Worm (Caenorhabditis elegans): ENCODE measurements around the gene T16A1.10.

Gene T16A1.10

DNA sequence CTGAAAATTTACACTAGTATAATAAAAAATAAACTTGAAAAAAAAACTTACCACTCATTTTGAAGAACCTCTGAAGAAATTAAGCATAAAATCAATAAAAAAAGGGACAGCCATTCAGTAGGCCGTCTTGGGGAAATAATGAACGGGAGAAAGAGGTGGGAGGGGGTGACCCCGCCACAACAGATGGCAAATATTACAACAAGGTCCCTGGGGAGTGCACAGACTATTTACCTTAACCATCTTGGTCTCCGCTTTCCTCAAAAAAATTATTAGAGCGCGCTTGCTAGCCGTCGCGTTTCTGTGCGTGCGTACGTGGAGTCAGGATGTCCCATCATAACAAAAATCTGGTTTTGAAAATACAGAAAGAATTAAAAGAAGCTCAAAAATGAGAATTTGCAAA lies at the start of gene T16A1.10:
Gene T16A1.10 (minus strand): TSS at position 123 of the 400 bp plus-strand sequence.
- TF ChIP-seq flt-1 (GFP tag; IDR thresholded peaks at IDR 0.05) (peak; percentile 50; the same call in 1 of the 2 replicates), T22C8.4 (GFP tag; IDR thresholded peaks at IDR 0.05) (no peak), ztf-23 (GFP tag; IDR thresholded peaks at IDR 0.05) (no peak), klf-2 (GFP tag; conservative IDR thresholded peaks at IDR 0.05) (no peak)

DNA sequence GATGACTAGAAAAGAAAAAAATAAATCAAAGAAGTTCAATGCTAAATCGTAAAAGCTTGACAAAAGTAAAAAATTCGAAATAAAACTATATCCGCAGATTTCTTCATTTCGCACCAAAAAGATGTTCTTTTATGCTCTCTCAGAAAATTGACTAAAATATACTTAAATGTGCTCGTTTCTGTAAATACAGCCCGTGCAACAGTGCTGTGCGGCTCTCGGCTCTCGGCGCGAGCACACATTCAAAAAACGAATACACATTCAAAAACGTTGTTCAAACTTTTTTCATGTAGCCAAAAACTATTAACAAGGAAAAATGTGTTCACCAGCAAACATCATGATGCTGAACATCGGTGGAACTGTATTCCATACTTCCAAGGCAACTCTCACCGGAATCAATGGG lies 48.9 kb upstream of the T16A1.10 start, which contains the start of gene C40A11.3:
Gene C40A11.3 (plus strand): TSS at position 301 of the 400 bp plus-strand sequence.
- no peak for TF ChIP-seq ref-1 (GFP tag; conservative IDR thresholded peaks at IDR 0.05)
- TF ChIP-seq med-1 (GFP tag; optimal IDR thresholded peaks at IDR 0.05; ENCODE audit: insufficient read depth): no peak
- TF ChIP-seq tab-1 (GFP tag; IDR thresholded peaks at IDR 0.05): no peak
- TF ChIP-seq klf-2 (GFP tag; conservative IDR thresholded peaks at IDR 0.05): no peak

DNA sequence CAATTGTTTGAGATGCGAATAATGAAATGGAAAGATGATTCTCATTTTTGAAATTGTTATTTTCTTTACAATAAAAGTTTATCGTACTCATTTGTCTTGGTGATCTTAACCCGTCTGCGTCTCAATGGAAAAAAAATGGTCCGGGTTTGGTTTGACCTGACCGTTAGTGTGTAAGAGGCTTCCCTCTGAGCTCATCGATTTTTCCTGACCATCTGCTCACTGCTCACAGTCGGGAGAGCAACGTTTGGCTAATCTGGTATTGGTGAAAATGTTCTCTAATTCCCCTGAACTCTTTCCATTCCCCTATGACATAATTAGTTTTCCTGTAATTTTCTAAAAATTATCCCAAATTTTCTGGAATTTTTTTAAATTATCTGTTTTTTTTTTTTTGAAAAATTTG lies 47.0 kb upstream of the T16A1.10 start:
- no peak for TF ChIP-seq cog-1 (tag; optimal IDR thresholded peaks at IDR 0.05)
- no peak for TF ChIP-seq med-1 (GFP tag; optimal IDR thresholded peaks at IDR 0.05; ENCODE audit: insufficient read depth)
- TF ChIP-seq ztf-29 (GFP tag; IDR thresholded peaks at IDR 0.05): no peak

DNA sequence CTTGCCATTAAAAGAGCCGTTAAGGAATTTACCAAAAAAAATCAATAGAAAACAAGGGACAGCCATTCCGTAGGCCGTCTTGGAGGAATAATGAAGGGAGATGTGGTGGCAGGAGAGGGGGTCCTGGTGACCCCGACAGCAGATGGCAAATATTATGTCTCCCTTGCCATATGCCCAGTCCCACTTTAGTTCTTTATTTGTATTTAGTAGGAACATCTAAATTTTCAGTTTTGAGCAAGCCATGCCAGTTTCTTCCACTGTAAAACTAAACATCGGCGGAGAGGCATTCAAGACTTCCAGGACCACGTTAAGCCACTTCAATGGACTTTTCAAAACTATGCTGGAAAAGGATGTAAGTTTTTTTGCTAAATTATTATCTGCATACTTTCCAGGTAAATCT lies 45.3 kb upstream of the T16A1.10 start, which contains the start of gene C40A11.4:
Gene C40A11.4 (plus strand): TSS at position 188 of the 400 bp plus-strand sequence.
- TF ChIP-seq tab-1 (GFP tag; IDR thresholded peaks at IDR 0.05) (no peak), klf-2 (GFP tag; conservative IDR thresholded peaks at IDR 0.05) (no peak), cog-1 (tag; optimal IDR thresholded peaks at IDR 0.05) (no peak), T22C8.4 (GFP tag; IDR thresholded peaks at IDR 0.05) (peak; percentile 32; the same call in 1 of the 2 replicates), ref-1 (GFP tag; conservative IDR thresholded peaks at IDR 0.05) (no peak), ztf-23 (GFP tag; IDR thresholded peaks at IDR 0.05) (no peak)

DNA sequence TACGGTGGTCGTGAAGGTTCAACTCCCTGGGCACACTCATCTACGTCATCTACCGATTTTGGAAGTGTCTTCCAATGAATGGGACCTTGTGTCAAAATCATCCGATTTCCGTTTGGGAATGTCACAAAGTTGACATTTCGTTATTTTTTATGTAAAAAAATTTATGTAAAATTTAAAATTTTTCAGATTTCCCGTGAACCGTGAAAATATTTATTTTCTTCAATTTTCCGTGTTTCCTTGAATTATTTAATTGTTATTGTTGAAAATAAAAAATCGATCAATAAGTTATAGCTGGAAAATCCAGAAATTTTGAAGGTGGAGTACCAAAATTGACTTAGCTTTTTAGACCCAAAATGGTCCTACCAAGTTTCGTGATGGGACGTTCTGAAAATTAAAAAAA lies 43.7 kb upstream of the T16A1.10 start, which contains the start of gene hpo-7:
Gene hpo-7 (minus strand): TSS at position 101 of the 400 bp plus-strand sequence.
- TF ChIP-seq med-1 (GFP tag; optimal IDR thresholded peaks at IDR 0.05; ENCODE audit: insufficient read depth): no peak
- TF ChIP-seq cog-1 (tag; optimal IDR thresholded peaks at IDR 0.05): no peak
- TF ChIP-seq ref-1 (GFP tag; conservative IDR thresholded peaks at IDR 0.05): no peak

DNA sequence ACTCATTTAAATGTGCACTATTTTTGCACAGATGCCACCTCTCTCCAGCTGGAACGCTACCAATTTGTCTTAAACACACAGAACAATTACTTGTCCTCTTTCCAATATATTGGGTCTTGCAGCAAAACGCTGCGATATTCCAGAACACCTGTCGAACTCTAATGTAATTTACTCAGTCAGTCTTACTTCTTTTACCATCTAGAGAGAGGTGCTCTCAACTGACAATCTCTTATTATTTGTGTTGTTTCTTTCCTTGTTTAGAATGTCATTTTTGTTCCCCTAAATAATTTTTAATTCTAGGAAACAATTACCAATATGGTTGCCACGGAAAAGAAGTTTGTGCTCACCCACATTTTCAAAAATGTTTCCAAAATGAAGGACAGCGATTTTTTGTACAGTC lies 38.9 kb upstream of the T16A1.10 start, which contains the start of gene sdz-28:
Gene sdz-28 (plus strand): TSS at position 301 of the 400 bp plus-strand sequence.
- TF ChIP-seq cog-1 (tag; optimal IDR thresholded peaks at IDR 0.05): no peak
- no peak for TF ChIP-seq flt-1 (GFP tag; IDR thresholded peaks at IDR 0.05)
- no peak for TF ChIP-seq klf-2 (GFP tag; conservative IDR thresholded peaks at IDR 0.05)
- no peak for TF ChIP-seq ref-1 (GFP tag; conservative IDR thresholded peaks at IDR 0.05)
- TF ChIP-seq T22C8.4 (GFP tag; IDR thresholded peaks at IDR 0.05): no peak
- TF ChIP-seq ztf-23 (GFP tag; IDR thresholded peaks at IDR 0.05): no peak
- no peak for TF ChIP-seq tab-1 (GFP tag; IDR thresholded peaks at IDR 0.05)
- no peak for TF ChIP-seq ztf-29 (GFP tag; IDR thresholded peaks at IDR 0.05)
- TF ChIP-seq med-1 (GFP tag; optimal IDR thresholded peaks at IDR 0.05; ENCODE audit: insufficient read depth): no peak

DNA sequence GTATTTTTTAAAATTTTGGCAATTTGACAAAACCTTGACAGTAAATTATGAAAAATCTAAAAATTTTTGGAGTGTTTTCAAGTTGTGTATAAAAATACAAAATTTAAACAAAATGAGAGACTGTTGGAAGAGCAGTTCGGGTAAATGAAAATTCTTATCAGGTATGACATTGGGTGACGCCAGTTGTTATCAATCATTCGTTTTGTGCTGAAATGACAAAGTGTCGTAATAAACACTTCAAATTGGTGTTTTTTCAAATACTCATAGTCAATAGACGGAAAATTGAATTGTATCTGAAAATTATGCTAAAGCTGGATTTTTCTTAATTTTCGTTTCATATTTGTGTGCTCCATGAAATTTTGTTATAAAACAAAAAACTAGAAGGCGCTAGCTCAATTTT lies 30.9 kb upstream of the T16A1.10 start:
- TF ChIP-seq flt-1 (GFP tag; IDR thresholded peaks at IDR 0.05): no peak
- no peak for TF ChIP-seq klf-2 (GFP tag; conservative IDR thresholded peaks at IDR 0.05)
- TF ChIP-seq T22C8.4 (GFP tag; IDR thresholded peaks at IDR 0.05): no peak
- TF ChIP-seq med-1 (GFP tag; optimal IDR thresholded peaks at IDR 0.05; ENCODE audit: insufficient read depth): no peak
- TF ChIP-seq ztf-29 (GFP tag; IDR thresholded peaks at IDR 0.05): no peak
- TF ChIP-seq ref-1 (GFP tag; conservative IDR thresholded peaks at IDR 0.05): no peak
- no peak for TF ChIP-seq ztf-23 (GFP tag; IDR thresholded peaks at IDR 0.05)
- TF ChIP-seq tab-1 (GFP tag; IDR thresholded peaks at IDR 0.05): no peak
- no peak for TF ChIP-seq cog-1 (tag; optimal IDR thresholded peaks at IDR 0.05)

DNA sequence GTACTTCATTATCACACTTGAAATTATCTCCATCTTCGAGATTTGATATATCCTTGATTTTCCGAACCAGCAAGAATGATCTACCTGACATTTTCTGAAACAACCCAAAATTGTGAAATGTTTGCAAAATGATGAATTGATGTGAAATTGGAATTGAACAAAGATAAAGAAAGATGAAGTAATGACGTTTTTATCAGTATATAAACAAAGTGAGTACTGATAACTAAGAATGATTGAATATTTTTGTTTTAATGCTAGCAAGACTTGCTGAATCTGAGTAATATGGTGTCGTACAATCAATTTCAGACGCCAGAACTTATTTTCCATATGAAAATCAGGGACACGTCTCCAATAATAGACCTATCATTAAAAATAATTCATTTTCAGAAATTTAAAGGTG lies 30.2 kb upstream of the T16A1.10 start, which contains the start of gene math-37:
Gene math-37 (minus strand): TSS at position 101 of the 400 bp plus-strand sequence.
- TF ChIP-seq tab-1 (GFP tag; IDR thresholded peaks at IDR 0.05) (no peak), ztf-23 (GFP tag; IDR thresholded peaks at IDR 0.05) (no peak), ztf-29 (GFP tag; IDR thresholded peaks at IDR 0.05) (no peak), cog-1 (tag; optimal IDR thresholded peaks at IDR 0.05) (no peak)

DNA sequence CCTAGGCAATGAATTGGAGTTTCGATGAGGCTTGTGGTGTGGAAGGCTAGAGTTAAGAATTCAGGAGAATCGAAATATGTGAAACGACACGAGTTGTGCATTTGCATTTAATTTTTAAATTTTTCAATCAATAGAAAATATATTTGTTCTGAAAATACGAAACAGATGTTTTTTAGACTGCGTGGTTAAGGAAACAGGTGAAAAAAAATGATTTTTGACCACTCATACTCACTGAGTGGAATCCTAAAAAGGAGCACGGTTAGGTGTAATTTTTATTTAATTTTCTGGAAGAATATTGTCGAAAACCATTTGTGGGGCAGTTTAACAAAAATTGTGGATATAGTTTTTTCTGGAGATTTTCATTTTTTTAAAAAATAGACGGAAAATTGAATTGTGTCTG lies 24.9 kb upstream of the T16A1.10 start, which contains the start of gene srh-195:
Gene srh-195 (minus strand): TSS at position 101 of the 400 bp plus-strand sequence.
- TF ChIP-seq flt-1 (GFP tag; IDR thresholded peaks at IDR 0.05): no peak
- no peak for TF ChIP-seq T22C8.4 (GFP tag; IDR thresholded peaks at IDR 0.05)
- TF ChIP-seq ref-1 (GFP tag; conservative IDR thresholded peaks at IDR 0.05): no peak
- TF ChIP-seq ztf-23 (GFP tag; IDR thresholded peaks at IDR 0.05): no peak
- no peak for TF ChIP-seq cog-1 (tag; optimal IDR thresholded peaks at IDR 0.05)
- TF ChIP-seq med-1 (GFP tag; optimal IDR thresholded peaks at IDR 0.05; ENCODE audit: insufficient read depth): no peak
- TF ChIP-seq ztf-29 (GFP tag; IDR thresholded peaks at IDR 0.05): no peak
- no peak for TF ChIP-seq tab-1 (GFP tag; IDR thresholded peaks at IDR 0.05)
- no peak for TF ChIP-seq klf-2 (GFP tag; conservative IDR thresholded peaks at IDR 0.05)

DNA sequence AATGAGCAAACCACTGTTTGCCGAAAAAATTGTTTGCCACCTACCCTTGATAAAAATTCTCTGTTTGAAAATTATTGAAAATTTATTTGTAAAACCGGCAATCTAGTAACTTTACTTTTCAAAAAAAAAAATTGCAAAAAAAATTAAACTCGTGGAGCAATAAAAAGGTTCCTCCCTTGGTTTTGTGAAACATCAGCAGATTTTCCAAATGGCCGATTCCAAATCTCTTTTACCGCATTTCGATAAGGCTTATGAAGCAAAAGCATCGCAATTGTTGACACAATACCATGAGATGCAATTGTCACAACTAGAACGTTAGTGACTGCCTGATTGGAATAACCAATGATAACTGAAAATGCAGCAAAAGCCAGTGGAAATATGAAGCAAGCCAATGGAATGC lies 22.6 kb upstream of the T16A1.10 start:
- no peak for TF ChIP-seq cog-1 (tag; optimal IDR thresholded peaks at IDR 0.05)
- no peak for TF ChIP-seq flt-1 (GFP tag; IDR thresholded peaks at IDR 0.05)
- no peak for TF ChIP-seq ref-1 (GFP tag; conservative IDR thresholded peaks at IDR 0.05)
- no peak for TF ChIP-seq ztf-23 (GFP tag; IDR thresholded peaks at IDR 0.05)

DNA sequence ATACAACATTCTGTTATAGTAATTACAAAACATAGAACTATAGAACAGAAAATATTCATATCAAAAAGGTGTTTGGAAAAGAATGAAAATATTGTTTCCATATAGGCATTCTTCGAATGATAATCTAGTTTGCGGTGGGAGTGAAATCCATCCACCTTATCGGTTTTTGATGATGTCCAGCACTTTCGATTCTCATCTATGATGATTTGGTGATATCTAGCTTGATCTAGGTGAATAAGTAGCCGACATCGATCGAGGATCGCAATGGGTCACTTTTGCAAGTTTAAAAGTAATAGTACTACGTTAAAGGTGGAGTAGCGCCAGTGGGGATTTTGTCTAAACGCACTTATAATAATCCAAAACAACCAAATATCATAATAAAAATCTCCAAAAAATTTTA lies 21.1 kb upstream of the T16A1.10 start, which contains the start of gene R52.6:
Gene R52.6 (minus strand): TSS at position 101 of the 400 bp plus-strand sequence.
- TF ChIP-seq T22C8.4 (GFP tag; IDR thresholded peaks at IDR 0.05) (no peak), cog-1 (tag; optimal IDR thresholded peaks at IDR 0.05) (no peak), ztf-23 (GFP tag; IDR thresholded peaks at IDR 0.05) (no peak), klf-2 (GFP tag; conservative IDR thresholded peaks at IDR 0.05) (no peak), tab-1 (GFP tag; IDR thresholded peaks at IDR 0.05) (no peak), ztf-29 (GFP tag; IDR thresholded peaks at IDR 0.05) (no peak)

All from whole organism, midembryonic.